Worm (Caenorhabditis elegans) whole organism, late embryonic: ENCODE measurements around the gene F53C11.9.

Experiments
- F13H6.1 ChIP-seq: sonication (generic microtip); optimal IDR thresholded peaks from 2 replicates; lab custom pipeline; 2016; ENCODE audit warnings: missing genetic modification characterization, missing compliant biosample characterization
- K02D7.2 ChIP-seq: sonication (generic microtip); optimal IDR thresholded peaks from 2 replicates; lab custom pipeline; 2017; ENCODE audit warnings: mild to moderate bottlenecking, missing genetic modification characterization, missing compliant biosample characterization
- K09A11.1 ChIP-seq: sonication (generic microtip); optimal IDR thresholded peaks from 2 replicates; lab custom pipeline; 2017; ENCODE audit warnings: antibody characterized with exemption, mild to moderate bottlenecking, missing genetic modification characterization, missing compliant biosample characterization; ENCODE audit not compliant: insufficient read depth
- T23F11.4 ChIP-seq: fragments of 200-800 bp; sonication (Bioruptor generic); optimal IDR thresholded peaks from 2 replicates; lab custom pipeline; 2018; ENCODE audit warnings: mild to moderate bottlenecking, missing genetic modification characterization, missing compliant biosample characterization
- ahr-1 ChIP-seq: sonication (generic microtip); optimal IDR thresholded peaks from 2 replicates; lab custom pipeline; 2016; ENCODE audit warnings: missing genetic modification characterization, missing compliant biosample characterization
- ama-1 ChIP-seq: fragments of 150-350 bp; optimal IDR thresholded peaks from 2 replicates; lab custom pipeline; 2014
- ceh-18 ChIP-seq: sonication (generic microtip); optimal IDR thresholded peaks from 2 replicates; lab custom pipeline; 2016; ENCODE audit warnings: missing genetic modification characterization, missing compliant biosample characterization
- ceh-22 ChIP-seq: sonication (generic microtip); optimal IDR thresholded peaks from 2 replicates; lab custom pipeline; 2017; ENCODE audit warnings: missing biosample characterization, missing genetic modification characterization
- ceh-24 ChIP-seq: sonication (generic microtip); optimal IDR thresholded peaks from 2 replicates; lab custom pipeline; 2016; ENCODE audit warnings: mild to moderate bottlenecking, missing genetic modification characterization, missing compliant biosample characterization
- ceh-31 ChIP-seq: sonication (generic microtip); optimal IDR thresholded peaks from 2 replicates; lab custom pipeline; 2016; ENCODE audit warnings: missing genetic modification characterization, missing compliant biosample characterization
- ceh-45 ChIP-seq: fragments of 200-800 bp; sonication (Bioruptor generic); IDR thresholded peaks from 2 replicates; pipeline ENCODE4 v1.3.6; 2022; ENCODE audit warnings: missing genetic modification reagents, missing genetic modification characterization, missing compliant biosample characterization
- ceh-48 ChIP-seq: sonication (generic microtip); optimal IDR thresholded peaks from 2 replicates; lab custom pipeline; 2016; ENCODE audit warnings: missing genetic modification characterization, inconsistent platforms, missing compliant biosample characterization
- ceh-6 ChIP-seq: fragments of 200-800 bp; sonication (Bioruptor generic); optimal IDR thresholded peaks from 2 replicates; lab custom pipeline; 2018; ENCODE audit warnings: mild to moderate bottlenecking, missing genetic modification characterization, missing compliant biosample characterization
- ceh-9 ChIP-seq: sonication (generic microtip); optimal IDR thresholded peaks from 2 replicates; lab custom pipeline; 2016; ENCODE audit warnings: mild to moderate bottlenecking, missing genetic modification characterization, inconsistent platforms, missing compliant biosample characterization
- dmd-4 ChIP-seq: sonication (generic microtip); optimal IDR thresholded peaks from 2 replicates; lab custom pipeline; 2016; ENCODE audit warnings: borderline replicate concordance, missing genetic modification characterization, missing compliant biosample characterization
- dve-1 ChIP-seq: sonication (generic microtip); optimal IDR thresholded peaks from 2 replicates; lab custom pipeline; 2017; ENCODE audit warnings: antibody characterized with exemption, mild to moderate bottlenecking, missing genetic modification characterization, missing compliant biosample characterization
- elt-2 ChIP-seq: sonication (generic microtip); optimal IDR thresholded peaks from 2 replicates; lab custom pipeline; 2016; ENCODE audit warnings: missing genetic modification reagents, missing genetic modification characterization, missing compliant biosample characterization
- ets-4 ChIP-seq: sonication (generic microtip); optimal IDR thresholded peaks from 2 replicates; lab custom pipeline; 2016; ENCODE audit warnings: missing genetic modification characterization, missing compliant biosample characterization
- hlh-30 ChIP-seq: sonication (generic microtip); optimal IDR thresholded peaks from 2 replicates; lab custom pipeline; 2017; ENCODE audit warnings: antibody characterized with exemption, missing genetic modification characterization, missing compliant biosample characterization; ENCODE audit not compliant: insufficient read depth
- lim-6 ChIP-seq: sonication (generic microtip); optimal IDR thresholded peaks from 2 replicates; lab custom pipeline; 2016; ENCODE audit warnings: missing genetic modification characterization, missing compliant biosample characterization
- lin-11 ChIP-seq: fragments of 200-800 bp; sonication (Bioruptor generic); optimal IDR thresholded peaks from 2 replicates; lab custom pipeline; 2018; ENCODE audit warnings: mild to moderate bottlenecking, missing genetic modification characterization, missing compliant biosample characterization
- madf-2 ChIP-seq: sonication (generic microtip); optimal IDR thresholded peaks from 2 replicates; lab custom pipeline; 2017; ENCODE audit warnings: missing genetic modification characterization, missing compliant biosample characterization
- nfya-1 ChIP-seq: sonication (generic microtip); optimal IDR thresholded peaks from 2 replicates; lab custom pipeline; 2017; ENCODE audit warnings: missing genetic modification characterization, mild to moderate bottlenecking, missing compliant biosample characterization, antibody characterized with exemption, moderate library complexity
- nhr-232 ChIP-seq: sonication (generic microtip); optimal IDR thresholded peaks from 2 replicates; lab custom pipeline; 2016; ENCODE audit warnings: missing genetic modification characterization, missing compliant biosample characterization
- npax-4 ChIP-seq: sonication (generic microtip); optimal IDR thresholded peaks from 2 replicates; lab custom pipeline; 2016; ENCODE audit warnings: missing genetic modification characterization, missing compliant biosample characterization
- pag-3 ChIP-seq: sonication (generic microtip); optimal IDR thresholded peaks from 2 replicates; lab custom pipeline; 2016; ENCODE audit warnings: missing compliant biosample characterization, missing genetic modification characterization, borderline replicate concordance
- pqm-1 ChIP-seq: sonication (generic microtip); optimal IDR thresholded peaks from 2 replicates; lab custom pipeline; 2016; ENCODE audit warnings: missing genetic modification characterization, missing compliant biosample characterization
- pros-1 ChIP-seq: fragments of 150-350 bp; optimal IDR thresholded peaks from 2 replicates; lab custom pipeline; 2014; ENCODE audit warnings: missing biosample characterization, missing genetic modification reagents, missing genetic modification characterization
- sdc-2 ChIP-seq: sonication (generic microtip); optimal IDR thresholded peaks from 2 replicates; lab custom pipeline; 2016; ENCODE audit warnings: missing genotype, missing genetic modification characterization, missing compliant biosample characterization
- sox-2 ChIP-seq: fragments of 200-800 bp; sonication (Bioruptor generic); IDR thresholded peaks from 2 replicates; pipeline ENCODE4 v1.3.6; 2022; ENCODE audit warnings: missing genetic modification reagents, missing genetic modification characterization, missing compliant biosample characterization
- syd-9 ChIP-seq: sonication (generic microtip); optimal IDR thresholded peaks from 2 replicates; lab custom pipeline; 2016; ENCODE audit warnings: mild to moderate bottlenecking, missing genetic modification characterization, moderate library complexity, missing compliant biosample characterization
- tbx-2 ChIP-seq: sonication (generic microtip); optimal IDR thresholded peaks from 2 replicates; lab custom pipeline; 2016; ENCODE audit warnings: missing genetic modification characterization, missing compliant biosample characterization
- ttx-3 ChIP-seq: sonication (generic microtip); optimal IDR thresholded peaks from 2 replicates; lab custom pipeline; 2016; ENCODE audit warnings: missing genetic modification reagents, missing genetic modification characterization, missing compliant biosample characterization
- unc-42 ChIP-seq: sonication (generic microtip); optimal IDR thresholded peaks from 2 replicates; lab custom pipeline; 2016; ENCODE audit warnings: missing genotype, missing genetic modification characterization, missing compliant biosample characterization
- unc-55 ChIP-seq: sonication (generic microtip); optimal IDR thresholded peaks from 2 replicates; lab custom pipeline; 2017; ENCODE audit warnings: missing biosample characterization, missing genetic modification reagents, missing genetic modification characterization
- unc-86 ChIP-seq: sonication (generic microtip); optimal IDR thresholded peaks from 2 replicates; lab custom pipeline; 2016; ENCODE audit warnings: missing genetic modification characterization, missing compliant biosample characterization

F53C11.9 gene

ce11 chrV:13756359-13757091 lies 21.3 kb upstream of the F53C11.9 start, which contains the start of gene F20G2.2:
Gene F20G2.2, minus strand, starts transcription at chrV:13756409.
- TF ChIP-seq ceh-6 (GFP tag; lab: Kevin White, UChicago) (no peak), pros-1 (no peak), sox-2 (no peak), hlh-30 (tag; lab: Kevin White, UChicago) (no peak), ttx-3 (tag; lab: Kevin White, UChicago) (no peak), ceh-9 (tag; lab: Kevin White, UChicago) (no peak), pag-3 (tag; lab: Kevin White, UChicago) (no peak), unc-86 (tag; lab: Kevin White, UChicago) (no peak), nhr-232 (tag; lab: Kevin White, UChicago) (no peak), K02D7.2 (no peak), elt-2 (tag; lab: Kevin White, UChicago) (no peak), dmd-4 (tag; lab: Kevin White, UChicago) (no peak), ceh-18 (tag; lab: Kevin White, UChicago) (no peak), ceh-22 (tag; lab: Kevin White, UChicago) (no peak), ceh-24 (no peak), ceh-31 (tag; lab: Kevin White, UChicago) (no peak), madf-2 (no peak)
- TF ChIP-seq, all 69 proteins: peak for 0

- peak; percentile 9 for TF ChIP-seq unc-55
- TF ChIP-seq ets-4 (tag; lab: Kevin White, UChicago), result no peak
- peak; percentile 11 for TF ChIP-seq unc-42 (tag; lab: Kevin White, UChicago)
- peak; percentile 22 for TF ChIP-seq ceh-48
These were observed 20.5 kb upstream of the F53C11.9 start for ce11 chrV:13757349-13757748.

- no peak for TF ChIP-seq pag-3 (tag; lab: Kevin White, UChicago)
- TF ChIP-seq ceh-45 (GFP tag; lab: Robert Waterston, UW), result no peak
- TF ChIP-seq ahr-1 (tag; lab: Kevin White, UChicago), result no peak
- no peak for TF ChIP-seq nfya-1 (tag; lab: Kevin White, UChicago)
- no peak for TF ChIP-seq npax-4 (tag; lab: Kevin White, UChicago)
- TF ChIP-seq unc-55, result no peak
- no peak for TF ChIP-seq sox-2
- no peak for TF ChIP-seq madf-2
- no peak for TF ChIP-seq pqm-1 (tag; lab: Kevin White, UChicago)
- TF ChIP-seq K02D7.2, result no peak
These were observed 15.2 kb upstream of the F53C11.9 start, which contains the start of gene F20G2.6 for ce11 chrV:13762426-13763127. Gene F20G2.6, plus strand, starts transcription at chrV:13763077.

ce11 chrV:13763723-13764122 lies 14.1 kb upstream of the F53C11.9 start:
- TF ChIP-seq unc-55, result no peak
- TF ChIP-seq K09A11.1, result no peak
- TF ChIP-seq lim-6, result no peak
- no peak for TF ChIP-seq dve-1 (tag; lab: Kevin White, UChicago)
- no peak for TF ChIP-seq hlh-30 (tag; lab: Kevin White, UChicago)
- no peak for TF ChIP-seq lin-11
- TF ChIP-seq T23F11.4 (GFP tag; lab: Kevin White, UChicago), result no peak
- TF ChIP-seq syd-9 (tag; lab: Kevin White, UChicago), result no peak
- no peak for TF ChIP-seq K02D7.2
- TF ChIP-seq ets-4 (tag; lab: Kevin White, UChicago), result no peak
- TF ChIP-seq ceh-9 (tag; lab: Kevin White, UChicago), result no peak
- TF ChIP-seq F13H6.1, result no peak
- TF ChIP-seq tbx-2 (tag; lab: Kevin White, UChicago), result no peak
- TF ChIP-seq ama-1 (lab: Kevin White, UChicago), result no peak
- no peak for TF ChIP-seq unc-42 (tag; lab: Kevin White, UChicago)
- TF ChIP-seq ceh-6 (GFP tag; lab: Kevin White, UChicago), result no peak
- TF ChIP-seq sdc-2 (tag; lab: Kevin White, UChicago), result no peak
